Worm (Caenorhabditis elegans) whole organism, early embryonic: Measurements from ENCODE around the gene zip-11.

Experiments used
- ceh-13 ChIP-seq: fragments of 200-800 bp; sonication (Bioruptor generic); optimal IDR thresholded peaks from 2 replicates; lab custom pipeline; 2018; ENCODE audit warnings: mild to moderate bottlenecking, missing genetic modification characterization, missing compliant biosample characterization
- ets-7 ChIP-seq: sonication (generic microtip); optimal IDR thresholded peaks from 2 replicates; lab custom pipeline; 2016; ENCODE audit warnings: missing genotype, missing genetic modification characterization, missing compliant biosample characterization
- hmbx-1 ChIP-seq: sonication (generic microtip); optimal IDR thresholded peaks from 2 replicates; lab custom pipeline; 2016; ENCODE audit warnings: mild to moderate bottlenecking, missing genetic modification characterization, missing compliant biosample characterization
- sea-1 ChIP-seq: fragments of 200-800 bp; sonication (Bioruptor generic); conservative IDR thresholded peaks from 2 replicates; pipeline ENCODE4 v1.3.6; 2022; ENCODE audit warnings: missing genetic modification characterization, missing compliant biosample characterization

- TF ChIP-seq ceh-13 (GFP tag; lab: Kevin White, UChicago) (no peak), hmbx-1 (tag; lab: Kevin White, UChicago) (no peak), sea-1 (GFP tag; lab: Robert Waterston, UW) (no peak), ets-7 (no peak)
These were observed 5.5 kb upstream of the zip-11 start, which contains the start of gene W08E12.2 for ce11 chrIV:3305575-3305974.
